Fruit fly (Drosophila melanogaster) whole organism, larva: ENCODE data around the gene CG33060.

Experiments
- noc ChIP-seq: fragments of 200-800 bp; sonication (Bioruptor generic); optimal IDR thresholded peaks from 3 replicates; lab custom pipeline; 2019; ENCODE audit warnings: missing biosample characterization, mild to moderate bottlenecking, missing genetic modification characterization, moderate library complexity

CG33060 gene

DNA sequence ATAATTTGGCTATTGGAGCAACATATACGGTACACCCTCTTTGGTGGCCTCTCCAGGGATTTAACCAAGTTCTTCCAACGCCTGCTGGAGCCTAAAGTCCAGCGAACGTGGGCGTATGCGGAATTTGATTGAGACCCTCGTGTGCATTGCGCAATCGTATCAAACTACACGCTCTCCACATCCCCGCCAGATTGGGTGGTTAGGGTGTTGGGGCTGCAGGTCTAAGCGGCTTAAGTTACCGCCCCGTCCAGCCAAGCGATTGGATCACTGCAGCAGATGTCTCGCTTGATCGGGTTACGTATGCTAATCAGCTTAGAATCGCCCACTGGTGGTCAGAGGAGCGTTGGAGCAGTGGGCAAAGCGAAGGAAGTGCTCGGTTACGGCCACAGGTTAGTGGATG is at the start of gene CG33060:
Gene CG33060 (plus strand): TSS at position 301 of the 400 bp plus-strand sequence.
- no peak for TF ChIP-seq noc (tag; lab: Kevin White, UChicago)

DNA sequence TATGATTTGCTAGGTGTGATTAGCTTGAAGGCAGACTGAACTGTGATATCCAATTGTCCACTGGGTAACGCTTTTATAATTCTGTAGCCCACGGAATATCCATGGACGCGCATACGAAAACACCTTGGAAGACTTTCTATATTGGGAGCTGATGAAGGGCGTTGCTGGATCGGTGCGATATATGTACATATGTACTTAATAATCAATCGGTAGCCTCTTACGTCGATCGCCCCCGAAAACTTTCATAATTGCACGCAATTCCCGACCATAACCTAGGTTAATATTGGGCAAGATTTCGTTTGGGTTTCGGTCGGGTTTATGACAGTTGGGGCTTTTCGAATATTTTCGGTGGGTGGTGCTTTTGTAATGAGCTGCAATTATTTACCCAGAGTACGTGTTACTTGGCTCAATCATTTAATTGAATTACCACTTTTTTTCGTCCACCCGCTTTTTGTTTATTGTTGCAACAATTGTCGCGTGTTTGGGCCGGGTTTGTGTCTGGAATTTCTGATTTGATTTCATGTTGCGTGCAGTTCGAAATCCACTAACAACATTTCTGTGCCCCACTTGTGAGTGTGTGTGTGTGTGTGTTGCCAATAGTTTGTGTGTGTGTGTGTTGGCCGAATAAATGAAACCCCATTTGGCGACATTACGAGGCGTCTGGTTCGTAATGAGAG is 48.8 kb upstream of the CG33060 start, which contains the start of gene CG13049:
Gene CG13049 (minus strand): TSS at position 51 of the 677 bp plus-strand sequence.
- no peak for TF ChIP-seq noc (tag; lab: Kevin White, UChicago)

DNA sequence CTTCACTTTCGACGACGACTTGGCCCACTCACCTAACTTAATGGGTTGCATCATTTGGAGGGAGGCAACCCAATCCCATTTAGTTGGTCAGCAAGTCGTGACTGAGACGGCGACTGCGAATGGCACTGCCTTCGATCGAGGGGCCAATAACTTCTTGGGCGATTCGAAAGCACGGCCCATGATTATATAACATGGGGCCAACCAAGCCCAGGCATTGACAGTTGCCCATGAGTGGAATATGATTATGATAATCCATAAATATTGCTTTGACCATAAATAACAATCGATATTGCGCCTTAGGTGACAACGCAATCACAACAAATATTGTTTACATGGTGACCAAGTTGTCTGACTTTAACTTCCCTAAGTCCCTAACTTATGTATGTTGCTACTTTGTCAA is 47.0 kb upstream of the CG33060 start, which contains the start of gene CG13048:
Gene CG13048 (minus strand): TSS at position 101 of the 400 bp plus-strand sequence.
- no peak for TF ChIP-seq noc (tag; lab: Kevin White, UChicago)

DNA sequence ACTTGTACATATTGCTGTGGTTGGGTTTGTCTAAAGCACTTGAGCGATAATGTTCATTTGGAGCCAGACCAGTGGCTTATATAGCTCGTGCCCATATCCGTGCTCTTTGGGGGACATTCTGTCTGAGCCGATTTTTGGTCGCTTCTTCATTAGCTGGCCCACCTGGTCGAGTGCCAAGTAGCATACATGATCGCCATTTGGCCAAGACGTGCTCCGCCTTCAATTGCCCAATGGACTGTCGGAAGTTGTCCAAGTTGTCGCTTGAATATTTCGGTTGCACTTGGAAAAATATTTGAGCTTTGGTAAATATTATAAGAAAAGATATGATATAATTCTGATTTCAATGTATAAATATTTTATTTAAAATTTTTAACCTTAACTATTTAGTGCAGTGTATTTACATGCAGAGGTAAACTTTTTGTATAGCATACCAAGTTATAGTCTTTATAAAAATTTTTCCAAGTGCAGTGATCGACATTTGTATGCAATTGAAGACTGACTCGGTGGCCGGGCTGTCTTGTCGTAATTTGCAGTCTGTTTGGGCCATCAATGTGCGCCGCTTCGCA is 45.4 kb upstream of the CG33060 start, which contains the start of gene CG13047:
Gene CG13047 (minus strand): TSS at position 51 of the 566 bp plus-strand sequence.
- no peak for TF ChIP-seq noc (tag; lab: Kevin White, UChicago)

DNA sequence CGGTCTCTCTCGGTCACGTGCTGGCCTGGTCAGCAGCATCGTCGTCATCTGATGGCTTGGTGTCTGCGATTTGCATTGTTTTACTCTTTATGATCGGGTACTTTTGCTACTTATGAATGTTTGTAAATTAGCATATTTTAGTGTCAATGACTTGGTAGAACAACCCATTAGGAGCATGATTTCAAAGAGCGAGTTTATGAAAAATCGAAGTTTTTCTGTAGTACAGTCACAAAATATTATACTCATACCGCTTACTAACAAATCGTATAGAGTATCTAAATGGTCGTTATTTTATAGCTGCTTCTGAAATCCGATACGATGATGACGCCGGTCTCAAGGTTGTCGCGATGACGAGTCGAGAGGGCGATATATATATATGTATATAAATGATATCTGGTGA is 44.6 kb upstream of the CG33060 start:
- TF ChIP-seq noc (tag; lab: Kevin White, UChicago) = no peak

DNA sequence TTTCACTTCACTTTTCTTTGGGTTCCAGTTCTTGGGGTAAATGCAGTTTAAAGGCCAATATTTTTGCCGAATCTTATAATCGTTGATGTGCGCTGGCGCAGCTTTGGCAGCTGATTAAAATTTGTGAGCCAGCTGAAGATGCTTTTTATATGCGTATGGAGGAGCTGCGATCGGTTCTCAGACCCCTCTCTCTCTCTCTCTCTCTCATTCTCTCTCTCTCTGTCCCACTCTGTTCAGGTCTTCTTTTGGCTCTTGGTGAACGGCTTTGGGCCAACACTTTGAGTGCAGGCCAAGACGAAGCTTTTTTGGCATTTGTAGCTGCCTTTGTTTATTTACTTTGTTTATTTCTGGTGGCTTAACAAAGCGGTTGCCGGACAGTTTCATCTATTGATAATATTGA is 42.5 kb upstream of the CG33060 start, which contains the start of gene CG13046:
Gene CG13046 (minus strand): TSS at position 101 of the 400 bp plus-strand sequence.
- TF ChIP-seq noc (tag; lab: Kevin White, UChicago) = no peak

DNA sequence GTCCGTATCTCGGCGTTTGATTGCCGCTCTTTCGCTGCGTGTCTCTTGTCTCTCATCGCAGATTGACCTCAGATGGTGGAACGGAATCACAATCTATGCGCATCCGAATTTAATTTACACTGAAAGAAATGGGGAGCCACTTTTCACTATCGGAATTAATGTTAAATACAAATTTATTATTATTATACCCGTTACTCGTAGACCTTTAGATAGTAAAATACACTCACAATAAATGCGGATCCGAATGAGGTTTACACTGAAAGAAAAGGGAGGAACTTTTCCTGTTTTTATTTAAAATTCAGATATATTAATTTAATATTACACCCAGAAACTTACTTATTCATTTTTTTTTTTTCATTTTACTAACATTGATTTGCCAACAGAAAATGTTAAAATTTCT is 41.8 kb upstream of the CG33060 start:
- no peak for TF ChIP-seq noc (tag; lab: Kevin White, UChicago)

DNA sequence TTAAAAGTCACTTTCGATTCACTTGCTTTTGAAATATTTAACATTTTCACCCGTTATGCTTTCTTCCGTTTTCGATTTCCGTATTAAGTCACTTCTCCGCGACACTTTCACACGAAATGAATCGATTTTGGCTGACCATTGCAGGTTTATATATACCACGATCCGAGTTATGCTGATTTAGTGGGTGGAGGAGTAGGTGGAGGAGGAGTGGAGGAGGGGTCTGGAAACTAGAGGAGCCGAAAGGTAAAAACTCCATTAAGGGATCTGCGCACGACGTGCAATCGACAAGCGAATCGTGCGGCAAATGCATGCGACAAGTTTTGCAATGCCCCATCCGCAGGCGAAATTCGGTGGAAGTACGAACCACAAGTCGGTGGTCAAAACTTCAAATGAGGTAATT is 40.0 kb upstream of the CG33060 start, which contains the start of gene CG13045:
Gene CG13045 (minus strand): TSS at position 101 of the 400 bp plus-strand sequence.
- no peak for TF ChIP-seq noc (tag; lab: Kevin White, UChicago)

DNA sequence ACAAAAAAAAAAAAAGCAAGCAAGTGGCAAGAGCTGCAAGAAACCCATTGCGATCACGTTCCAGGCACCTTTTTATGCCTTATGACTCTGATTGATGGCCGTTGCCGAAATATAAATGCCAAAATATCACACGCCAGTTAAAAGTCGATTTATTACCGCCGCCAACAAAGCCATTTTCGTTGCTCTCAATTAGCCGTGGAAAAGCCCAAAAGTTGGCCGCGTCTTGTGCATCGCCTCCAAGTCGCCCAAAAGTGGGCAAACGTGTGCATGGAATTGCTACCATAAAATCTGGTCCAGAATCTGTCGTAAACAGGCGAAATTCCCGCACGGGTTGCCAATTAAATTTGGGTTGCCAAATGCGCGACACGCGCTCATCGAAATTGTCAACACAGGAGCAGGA is 39.2 kb upstream of the CG33060 start:
- TF ChIP-seq noc (tag; lab: Kevin White, UChicago) = no peak

DNA sequence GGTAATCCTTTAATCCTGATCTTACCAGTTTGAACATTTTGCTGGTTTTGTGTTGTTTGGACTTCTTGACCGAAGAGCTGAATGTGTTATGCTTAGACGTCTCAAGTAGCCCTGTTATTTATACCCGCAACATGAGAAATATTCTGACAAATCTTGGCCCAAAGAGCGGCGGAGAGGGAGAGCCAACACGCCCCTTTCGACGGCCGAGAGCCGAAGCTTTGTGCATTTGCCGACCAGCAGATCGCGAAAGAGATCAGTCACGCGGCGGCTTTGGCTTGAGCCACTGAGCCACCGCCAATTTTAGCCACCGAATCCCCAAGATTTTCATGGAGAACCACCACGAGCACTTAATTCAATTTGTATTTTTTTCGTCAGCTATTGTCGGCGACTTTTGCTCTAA is 35.4 kb upstream of the CG33060 start, which contains the start of gene CG4962:
Gene CG4962 (minus strand): TSS at position 101 of the 400 bp plus-strand sequence.
- TF ChIP-seq noc (tag; lab: Kevin White, UChicago) = no peak

DNA sequence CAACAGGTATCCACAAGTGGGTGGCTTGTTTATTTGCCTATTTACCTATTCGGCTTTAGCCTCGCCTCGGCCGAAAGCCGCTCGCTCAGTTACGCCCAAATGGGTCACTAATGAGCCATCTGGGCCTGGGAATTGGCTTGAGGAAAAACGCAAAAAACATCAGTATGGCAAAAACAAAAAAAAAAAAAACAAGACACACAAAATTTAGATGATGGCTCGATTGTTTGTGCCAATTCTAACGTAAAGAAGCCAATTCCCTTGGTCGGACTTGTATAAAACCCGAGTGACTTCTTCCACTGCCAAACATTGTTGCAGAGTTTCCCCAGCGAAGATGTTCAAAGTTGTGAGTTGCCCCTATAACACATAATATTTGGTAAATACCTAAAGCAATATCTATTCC is 29.7 kb upstream of the CG33060 start, which contains the start of gene CG4982:
Gene CG4982 (plus strand): TSS at position 301 of the 400 bp plus-strand sequence.
- no peak for TF ChIP-seq noc (tag; lab: Kevin White, UChicago)

DNA sequence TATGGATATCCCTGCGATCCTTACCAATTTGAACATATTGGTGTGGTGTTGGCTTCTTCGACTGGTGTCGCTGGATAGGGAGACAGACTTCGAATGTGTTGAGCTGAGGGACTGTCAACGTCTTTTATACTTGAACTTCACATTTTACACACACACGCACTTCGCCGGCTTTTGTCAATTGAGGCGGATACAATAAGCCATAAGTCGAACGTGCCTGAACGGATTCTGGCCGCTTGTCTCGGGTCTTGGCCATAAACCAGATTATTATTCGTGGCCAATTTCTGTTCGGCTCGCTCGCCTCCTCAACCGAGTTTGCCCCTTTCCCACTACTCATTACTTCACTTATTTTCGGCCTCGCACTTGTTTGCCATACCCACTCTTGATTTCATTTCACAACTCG is 27.8 kb upstream of the CG33060 start, which contains the start of gene CG13044:
Gene CG13044 (minus strand): TSS at position 101 of the 400 bp plus-strand sequence.
- TF ChIP-seq noc (tag; lab: Kevin White, UChicago) = no peak

DNA sequence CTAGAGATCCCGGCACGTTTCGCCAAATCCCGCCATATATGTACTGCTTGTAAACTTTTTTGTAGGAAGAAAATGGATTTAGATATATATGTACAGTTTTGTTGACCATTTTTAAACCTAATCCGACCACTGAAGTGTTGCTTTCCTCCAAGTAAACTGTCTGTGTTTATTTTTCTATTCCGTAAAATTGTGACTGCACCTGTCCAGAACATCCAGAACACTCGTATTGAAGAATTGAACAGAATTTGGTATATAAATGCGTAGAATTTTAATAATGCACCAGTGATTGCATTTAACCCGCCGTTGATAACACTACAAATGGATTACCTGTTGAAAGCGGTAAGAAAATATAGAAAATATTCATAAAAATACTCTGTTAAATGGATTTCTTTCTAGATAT is 26.9 kb upstream of the CG33060 start, which contains the start of gene CG43249:
Gene CG43249 (plus strand): TSS at position 301 of the 400 bp plus-strand sequence.
- no peak for TF ChIP-seq noc (tag; lab: Kevin White, UChicago)

DNA sequence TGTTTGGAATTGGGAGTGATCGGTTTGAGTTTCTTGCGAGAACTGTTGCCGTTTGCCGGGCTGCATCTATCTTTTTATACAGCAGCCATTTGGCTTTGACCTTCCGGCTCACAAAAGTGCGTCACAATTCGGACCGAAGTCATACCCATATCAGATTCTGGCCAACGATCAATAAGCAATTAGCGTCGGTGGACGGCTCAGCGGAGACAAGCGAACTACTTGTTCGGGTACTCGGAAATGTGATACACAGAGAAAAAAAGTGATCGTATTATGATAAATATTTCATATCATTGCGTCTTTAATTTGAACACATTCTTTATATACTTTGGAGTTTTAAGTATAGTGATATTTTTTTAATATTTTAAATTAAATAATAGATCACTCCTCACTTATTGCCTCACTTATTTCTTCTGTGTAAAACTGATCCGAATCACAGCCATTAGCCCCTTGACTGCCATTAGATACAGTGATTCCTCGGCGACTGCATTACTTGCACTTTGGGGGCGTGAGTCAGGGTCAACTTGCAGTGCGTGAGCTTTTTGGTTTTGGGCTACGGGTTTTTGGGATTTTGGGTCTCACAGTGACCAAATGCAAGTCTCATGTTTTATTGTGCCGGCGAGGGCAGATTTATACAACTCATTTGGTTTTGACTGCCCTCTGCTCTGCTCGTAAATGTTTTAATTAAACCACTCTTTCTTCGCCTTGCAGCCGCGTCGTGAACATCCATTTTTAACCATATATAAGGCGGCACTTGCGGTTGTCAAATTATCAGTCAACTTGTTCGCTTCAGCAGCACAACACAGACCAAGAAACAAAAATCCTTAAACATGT is 24.8 kb upstream of the CG33060 start, which contains the start of the genes CG13043 and CG13063:
Gene CG13043 (minus strand): TSS at position 51 of the 831 bp plus-strand sequence.
Gene CG13063 (plus strand): TSS at position 781 of the 831 bp plus-strand sequence.
- TF ChIP-seq noc (tag; lab: Kevin White, UChicago) = no peak

DNA sequence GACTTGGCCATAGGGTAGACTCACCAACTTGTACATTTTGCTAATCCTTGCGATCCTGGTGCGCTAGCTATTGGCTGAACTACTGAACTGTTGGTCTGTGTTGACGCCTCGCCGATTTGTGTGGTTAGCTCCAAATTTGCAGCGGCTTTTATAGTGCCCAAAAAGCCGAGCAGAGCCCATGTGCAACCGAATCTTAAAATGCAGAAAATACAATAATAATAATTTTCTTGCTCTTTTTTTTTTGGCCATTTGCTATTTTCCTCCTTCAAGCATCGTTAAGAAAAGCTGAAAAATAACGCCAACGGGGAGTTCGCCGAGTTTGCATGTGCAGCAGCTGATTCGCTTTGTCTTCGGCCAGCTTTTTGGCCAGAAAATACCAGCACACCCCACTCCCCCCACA is 22.5 kb upstream of the CG33060 start, which contains the start of gene CG13042:
Gene CG13042 (minus strand): TSS at position 101 of the 400 bp plus-strand sequence.
- TF ChIP-seq noc (tag; lab: Kevin White, UChicago) = no peak
